Fruit fly (Drosophila melanogaster) whole organism, adult: Measurements from ENCODE around the gene CG11164.
A peak's percentile ranks its signal among the peaks of the same experiment; 100 is the strongest.

Experiments used
- CG11617 ChIP-seq: fragments of 200-800 bp; sonication (Bioruptor generic); optimal IDR thresholded peaks from 2 replicates; lab custom pipeline; 2017; ENCODE audit warnings: mild to moderate bottlenecking, missing biosample characterization, missing genetic modification reagents, missing genetic modification characterization
- CG12768 ChIP-seq: fragments of 200-800 bp; sonication (Bioruptor generic); optimal IDR thresholded peaks from 2 replicates; lab custom pipeline; 2017; ENCODE audit warnings: missing biosample characterization, missing genetic modification characterization, mild to moderate bottlenecking, moderate library complexity, missing genetic modification reagents
- CG14711 ChIP-seq: fragments of 200-800 bp; sonication (Bioruptor generic); optimal IDR thresholded peaks from 2 replicates; lab custom pipeline; 2018; ENCODE audit warnings: missing biosample characterization, mild to moderate bottlenecking, missing genetic modification characterization, moderate library complexity
- CG1620 ChIP-seq: fragments of 200-800 bp; sonication (Bioruptor generic); optimal IDR thresholded peaks from 2 replicates; lab custom pipeline; 2016; ENCODE audit warnings: missing biosample characterization, missing genetic modification characterization
- CG33017 ChIP-seq: fragments of 200-800 bp; sonication (Bioruptor generic); optimal IDR thresholded peaks from 2 replicates; lab custom pipeline; 2018; ENCODE audit warnings: missing biosample characterization, mild to moderate bottlenecking, missing genetic modification characterization, moderate library complexity
- CG5204 ChIP-seq: fragments of 200-800 bp; sonication (Bioruptor generic); optimal IDR thresholded peaks from 2 replicates; lab custom pipeline; 2016; ENCODE audit warnings: missing biosample characterization, missing genetic modification characterization
- CG7045 ChIP-seq: fragments of 200-800 bp; sonication (Bioruptor generic); optimal IDR thresholded peaks from 2 replicates; lab custom pipeline; 2017; ENCODE audit warnings: missing biosample characterization, mild to moderate bottlenecking, missing genetic modification characterization
- CG7101 ChIP-seq: fragments of 200-800 bp; sonication (Bioruptor generic); optimal IDR thresholded peaks from 2 replicates; lab custom pipeline; 2018; ENCODE audit warnings: missing biosample characterization, mild to moderate bottlenecking, missing genetic modification characterization, moderate library complexity
- Clk ChIP-seq: fragments of 200-800 bp; sonication (Bioruptor generic); optimal IDR thresholded peaks from 2 replicates; lab custom pipeline; 2017; ENCODE audit warnings: missing biosample characterization, missing genetic modification characterization
- Crg-1 ChIP-seq: fragments of 200-800 bp; sonication (Bioruptor generic); optimal IDR thresholded peaks from 2 replicates; lab custom pipeline; 2016; ENCODE audit warnings: missing biosample characterization, missing genetic modification characterization
- Hr96 ChIP-seq: fragments of 200-800 bp; sonication (Bioruptor generic); optimal IDR thresholded peaks from 2 replicates; lab custom pipeline; 2016; ENCODE audit warnings: missing biosample characterization, missing genetic modification characterization
- Mnt ChIP-seq: fragments of 200-800 bp; sonication (Bioruptor generic); optimal IDR thresholded peaks from 2 replicates; lab custom pipeline; 2016; ENCODE audit warnings: missing biosample characterization, mild to moderate bottlenecking, missing genetic modification characterization
- bab1 ChIP-seq: fragments of 200-800 bp; sonication (Bioruptor generic); optimal IDR thresholded peaks from 3 replicates; lab custom pipeline; 2019; ENCODE audit warnings: missing biosample characterization, mild to moderate bottlenecking, missing genetic modification characterization, moderate library complexity
- cic ChIP-seq: fragments of 200-800 bp; sonication (Bioruptor generic); optimal IDR thresholded peaks from 2 replicates; lab custom pipeline; 2017; ENCODE audit warnings: missing biosample characterization, mild to moderate bottlenecking, missing genetic modification characterization, moderate library complexity
- cnc ChIP-seq, 2 experiments: fragments of >200 bp; optimal IDR thresholded peaks; 2 replicates each; lab custom pipeline; 2017
- kay ChIP-seq: fragments of 200-800 bp; sonication (Bioruptor generic); peaks from one replicate; lab custom pipeline; 2016; ENCODE audit warnings: missing biosample characterization, missing genetic modification characterization, borderline replicate concordance
- ovo ChIP-seq: fragments of 200-800 bp; sonication (Bioruptor generic); optimal IDR thresholded peaks from 2 replicates; lab custom pipeline; 2016; ENCODE audit warnings: missing biosample characterization, missing genetic modification characterization
- pad ChIP-seq: fragments of 200-800 bp; sonication (Bioruptor generic); optimal IDR thresholded peaks from 3 replicates; lab custom pipeline; 2017; ENCODE audit warnings: missing biosample characterization, missing genetic modification characterization, mild to moderate bottlenecking, moderate library complexity, missing genetic modification reagents
- tj ChIP-seq: fragments of 200-800 bp; sonication (Bioruptor generic); optimal IDR thresholded peaks from 3 replicates; lab custom pipeline; 2017; ENCODE audit warnings: missing biosample characterization, mild to moderate bottlenecking, missing genetic modification characterization, moderate library complexity
- toe ChIP-seq: fragments of 200-800 bp; sonication (Bioruptor generic); optimal IDR thresholded peaks from 2 replicates; lab custom pipeline; 2016; ENCODE audit warnings: missing biosample characterization, missing genetic modification characterization

CG11164 gene

dm6 chrX:13667656-13668055 is at the start of gene CG11164, which contains the start of gene DNAlig4:
Gene CG11164 (plus strand): TSS chrX:13668014.
Gene DNAlig4 (minus strand): TSS chrX:13667811.
- TF ChIP-seq kay (GFP tag; lab: Kevin White, UChicago), result peak; percentile 46
- TF ChIP-seq CG7045 (GFP tag; lab: Kevin White, UChicago), result no peak

- TF ChIP-seq ovo (GFP tag; lab: Kevin White, UChicago) (peak; percentile 50), tj (no peak), cic (peak; percentile 16), CG11617 (GFP tag; lab: Kevin White, UChicago) (peak; percentile 39), CG33017 (no peak), Clk (GFP tag; lab: Kevin White, UChicago) (no peak), CG5204 (GFP tag; lab: Kevin White, UChicago) (no peak), bab1 (GFP tag; lab: Kevin White, UChicago) (peak; percentile 4), Mnt (peak; percentile 96), pad (GFP tag; lab: Kevin White, UChicago) (peak; percentile 94)
Measured at dm6 chrX:13624334-13625079, 43.3 kb upstream of the CG11164 start, which contains the start of the genes CG2691 and NFAT. Gene CG2691 (minus strand): TSS chrX:13624408. Gene NFAT (plus strand): TSS chrX:13624745.

- no peak for TF ChIP-seq CG14711 (tag; lab: Kevin White, UChicago)
- TF ChIP-seq cic, result no peak
- peak; percentile 63 for TF ChIP-seq pad (GFP tag; lab: Kevin White, UChicago)
- TF ChIP-seq tj, result peak; percentile 67
- TF ChIP-seq toe (GFP tag; lab: Kevin White, UChicago), result no peak
- peak; percentile 29 for TF ChIP-seq ovo (GFP tag; lab: Kevin White, UChicago)
Measured at dm6 chrX:13625080-13625723, 42.6 kb upstream of the CG11164 start.

- TF ChIP-seq CG7101 (no peak), Mnt (no peak), CG1620 (GFP tag; lab: Kevin White, UChicago) (no peak), CG11617 (GFP tag; lab: Kevin White, UChicago) (no peak), CG12768 (no peak), cic (no peak), pad (GFP tag; lab: Kevin White, UChicago) (no peak), Clk (GFP tag; lab: Kevin White, UChicago) (no peak), CG33017 (no peak), Hr96 (no peak), Crg-1 (GFP tag; lab: Kevin White, UChicago) (no peak), CG14711 (tag; lab: Kevin White, UChicago) (no peak), kay (GFP tag; lab: Kevin White, UChicago) (no peak), CG5204 (GFP tag; lab: Kevin White, UChicago) (no peak), bab1 (GFP tag; lab: Kevin White, UChicago) (no peak), ovo (GFP tag; lab: Kevin White, UChicago) (no peak), cnc (optimal IDR thresholded peaks at IDR 0.05; lab: Kevin White, UChicago) (no peak), toe (GFP tag; lab: Kevin White, UChicago) (no peak), CG7045 (GFP tag; lab: Kevin White, UChicago) (no peak), tj (no peak)
Measured at dm6 chrX:13625888-13626578, 41.8 kb upstream of the CG11164 start.

- peak; percentile 15 for TF ChIP-seq CG33017
- no peak for TF ChIP-seq CG5204 (GFP tag; lab: Kevin White, UChicago)
- TF ChIP-seq kay (GFP tag; lab: Kevin White, UChicago), result no peak
- peak; percentile 25 for TF ChIP-seq CG7045 (GFP tag; lab: Kevin White, UChicago)
- peak; percentile 38 for TF ChIP-seq Mnt
Measured at dm6 chrX:13626579-13626894, 41.3 kb upstream of the CG11164 start.

- TF ChIP-seq kay (GFP tag; lab: Kevin White, UChicago) (peak; percentile 20), Clk (GFP tag; lab: Kevin White, UChicago) (no peak)
Measured at dm6 chrX:13627855-13628254, 40.0 kb upstream of the CG11164 start.

dm6 chrX:13629414-13629813 is 38.4 kb upstream of the CG11164 start:
- TF ChIP-seq CG7045 (GFP tag; lab: Kevin White, UChicago) (no peak), kay (GFP tag; lab: Kevin White, UChicago) (peak; percentile 41)
